Fruit fly (Drosophila melanogaster): ENCODE measurements around the gene Sid.

Gene Sid

DNA sequence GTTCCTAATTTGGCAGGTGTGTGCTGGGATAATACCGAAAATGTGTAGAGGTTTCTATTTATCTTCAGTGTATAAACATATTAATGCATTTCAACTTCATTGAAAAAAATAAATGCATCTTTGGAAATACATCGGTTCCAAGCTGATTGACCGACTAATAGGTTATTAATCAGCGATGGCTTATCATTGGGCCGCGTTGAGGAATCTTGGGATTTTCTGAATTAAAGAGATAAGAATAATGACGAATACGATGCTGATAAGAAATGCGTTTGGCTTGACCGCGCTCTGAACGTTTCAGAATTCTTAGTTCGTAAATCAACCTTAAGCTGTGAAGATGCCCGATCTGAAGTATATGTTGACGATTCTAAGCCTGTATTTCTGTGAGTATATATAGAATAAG is at the start of gene Sid:
Gene Sid (plus strand): TSS at position 301 of the 400 bp plus-strand sequence.
- no peak for TF ChIP-seq noc (tag; optimal IDR thresholded peaks at IDR 0.05)

DNA sequence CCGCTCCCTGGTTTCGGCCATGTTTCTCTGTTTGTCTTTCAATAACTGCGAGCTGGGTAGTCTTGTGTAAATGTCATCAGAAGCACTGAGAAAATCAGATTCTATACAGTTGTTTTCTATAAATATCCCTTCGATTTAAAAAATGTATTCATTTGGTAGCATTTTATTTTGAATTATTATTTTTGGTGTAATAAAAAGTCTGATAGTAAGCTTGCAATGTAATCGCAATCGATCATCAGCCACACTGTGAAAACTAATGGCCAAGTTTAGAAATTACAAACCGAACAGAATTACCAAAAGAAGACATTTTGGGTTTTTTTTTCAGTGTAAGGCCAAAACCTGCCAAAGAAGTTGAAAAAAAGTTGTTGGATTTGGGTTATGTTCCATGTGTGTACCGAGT is 49.7 kb upstream of the Sid start:
- no peak for TF ChIP-seq noc (tag; optimal IDR thresholded peaks at IDR 0.05)

DNA sequence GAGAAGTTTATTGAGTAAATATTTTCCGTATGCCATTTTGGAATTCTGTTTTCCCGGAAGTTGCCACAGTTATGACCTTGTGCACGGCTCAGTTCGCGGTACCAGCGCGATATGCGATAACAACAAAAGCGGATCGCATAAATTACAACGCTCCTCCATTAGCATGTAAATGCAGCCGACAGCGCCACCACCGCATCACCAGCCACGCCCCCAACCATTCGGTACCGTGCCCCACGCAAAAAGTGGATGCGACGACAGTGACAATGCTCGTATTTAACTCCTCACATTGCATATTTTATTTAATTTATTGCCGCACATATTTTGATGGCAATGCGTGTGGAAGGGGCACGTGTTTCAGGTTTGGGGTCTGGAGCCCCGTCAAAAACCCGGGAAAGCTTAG is 47.4 kb upstream of the Sid start:
- TF ChIP-seq noc (tag; optimal IDR thresholded peaks at IDR 0.05): no peak

DNA sequence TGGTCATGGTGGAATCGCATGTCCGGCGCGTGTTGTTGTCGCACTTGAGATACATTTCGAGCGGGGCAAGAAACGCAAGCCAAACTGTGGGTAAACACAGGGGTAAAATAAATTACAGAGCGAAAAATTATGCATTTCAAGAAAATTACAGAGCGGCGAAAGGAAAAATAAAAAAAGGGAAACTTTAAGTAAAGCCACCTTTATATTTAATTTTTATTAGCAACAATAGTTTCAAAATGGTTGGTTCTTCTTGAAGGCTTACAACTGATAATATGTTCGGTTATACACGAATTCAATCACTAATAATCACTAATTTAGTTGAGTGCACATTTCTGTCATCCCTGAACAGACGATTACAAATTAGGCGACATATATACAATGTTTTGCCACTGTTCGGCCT is 46.9 kb upstream of the Sid start:
- TF ChIP-seq noc (tag; optimal IDR thresholded peaks at IDR 0.05): no peak

DNA sequence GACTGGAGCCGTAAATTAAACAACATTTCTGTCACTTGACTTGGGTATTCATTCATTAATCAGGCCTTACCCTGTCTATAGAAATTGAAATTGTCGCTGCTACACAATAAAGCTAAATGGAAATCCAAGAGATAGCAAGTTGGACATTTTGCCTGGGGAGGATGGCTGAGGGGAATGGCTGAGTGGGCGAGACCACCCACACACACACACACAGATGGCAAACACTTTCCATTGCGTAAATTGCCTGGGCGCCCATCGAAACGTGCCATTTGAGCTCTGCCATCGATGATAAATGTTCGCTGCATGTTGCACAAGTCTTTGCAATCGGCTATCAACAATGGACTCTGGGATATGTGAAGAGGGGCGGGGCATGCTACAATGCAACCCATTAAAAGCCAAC is 43.2 kb upstream of the Sid start:
- no peak for TF ChIP-seq noc (tag; optimal IDR thresholded peaks at IDR 0.05)

DNA sequence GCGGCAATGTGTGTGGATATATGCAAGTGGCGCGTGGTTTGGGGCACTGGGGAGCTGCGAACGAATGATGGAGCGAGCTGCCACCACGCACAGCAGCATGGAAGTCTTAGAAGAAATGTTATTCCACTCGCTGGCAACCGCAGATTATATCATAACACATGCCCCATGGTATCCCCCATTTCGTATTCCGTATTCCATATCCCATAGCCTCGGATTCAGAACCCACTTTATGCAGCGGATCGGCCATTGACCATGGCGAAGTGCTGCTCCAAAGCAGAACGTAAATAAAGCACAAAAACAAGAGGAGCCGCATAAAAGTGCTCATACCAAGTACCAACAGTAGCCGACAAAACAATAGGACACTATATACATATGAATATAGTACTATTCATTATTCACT is 41.8 kb upstream of the Sid start:
- TF ChIP-seq noc (tag; optimal IDR thresholded peaks at IDR 0.05): no peak

DNA sequence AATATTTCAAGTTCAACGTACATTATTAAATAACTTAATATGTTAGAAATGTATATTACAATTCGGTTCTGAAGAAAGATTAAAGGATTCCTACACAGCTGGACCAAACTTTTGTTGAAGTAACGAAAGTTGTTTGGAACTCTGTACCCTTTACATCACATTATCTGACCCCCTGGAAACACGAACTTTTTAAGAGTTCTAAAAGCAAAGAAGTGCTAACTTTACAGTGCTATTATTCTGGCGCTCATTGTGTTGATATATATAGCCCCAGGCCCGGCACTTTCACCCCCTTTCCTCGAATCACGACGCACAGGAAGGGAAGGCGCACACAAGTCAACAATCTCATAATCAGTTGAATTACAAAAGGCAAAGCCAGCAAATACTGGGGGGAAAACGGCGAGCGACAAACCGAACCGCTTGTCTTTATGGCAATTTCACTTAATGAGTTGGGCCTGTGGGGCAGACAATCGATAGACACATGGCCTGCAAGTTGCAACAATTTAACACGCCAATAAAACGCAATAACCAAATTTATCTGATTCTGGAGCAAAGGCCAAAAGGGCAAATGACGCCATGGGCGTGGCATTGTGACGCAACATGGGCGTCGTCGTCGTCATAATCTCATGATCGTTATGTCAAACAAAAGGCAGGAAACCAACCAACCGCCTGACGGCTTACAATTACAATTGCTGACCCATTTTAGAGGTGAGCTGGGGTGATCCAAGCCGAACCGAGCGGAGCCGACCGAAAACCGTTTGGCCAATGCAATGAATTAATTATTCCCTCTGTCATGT is 41.1 kb upstream of the Sid start:
- TF ChIP-seq noc (tag; optimal IDR thresholded peaks at IDR 0.05): no peak

DNA sequence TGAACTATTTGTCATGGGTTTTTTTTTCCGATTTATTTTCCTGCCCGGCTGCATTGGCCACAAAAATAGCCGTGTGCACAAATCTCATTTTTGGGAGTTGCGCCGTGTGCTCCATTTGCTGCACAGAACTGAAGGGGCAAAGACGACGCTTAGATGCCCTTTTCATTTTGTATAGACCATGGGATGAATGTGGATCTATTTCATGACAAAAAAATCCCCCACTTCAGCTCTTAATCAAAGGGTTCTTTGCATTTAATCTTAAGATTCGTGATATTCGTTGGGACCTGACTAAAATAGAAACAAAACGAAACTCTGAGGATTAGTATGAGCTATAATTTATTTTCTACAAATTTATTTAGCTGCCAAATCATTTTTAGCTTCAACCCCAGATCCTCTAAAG is 40.4 kb upstream of the Sid start:
- TF ChIP-seq noc (tag; optimal IDR thresholded peaks at IDR 0.05): no peak

DNA sequence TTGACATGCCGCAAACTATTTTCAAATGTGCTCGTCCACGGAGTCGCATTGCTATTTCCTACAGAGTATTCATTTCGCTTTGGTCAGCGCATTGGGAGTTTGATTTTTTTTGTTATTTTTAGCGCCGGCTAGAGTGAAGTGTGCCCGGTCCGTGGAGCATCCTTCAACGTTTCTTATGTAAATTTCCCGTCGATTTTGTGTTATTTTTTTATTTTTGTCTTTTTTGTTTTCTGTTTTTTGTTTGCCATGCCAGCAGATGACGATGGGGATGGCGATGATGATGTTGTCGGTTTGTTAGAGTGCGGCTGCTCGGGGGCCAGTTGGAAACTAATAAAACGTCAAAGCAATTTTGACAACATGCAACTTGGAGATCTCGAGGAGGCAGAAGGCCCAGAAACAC is 39.6 kb upstream of the Sid start:
- no peak for TF ChIP-seq noc (tag; optimal IDR thresholded peaks at IDR 0.05)

DNA sequence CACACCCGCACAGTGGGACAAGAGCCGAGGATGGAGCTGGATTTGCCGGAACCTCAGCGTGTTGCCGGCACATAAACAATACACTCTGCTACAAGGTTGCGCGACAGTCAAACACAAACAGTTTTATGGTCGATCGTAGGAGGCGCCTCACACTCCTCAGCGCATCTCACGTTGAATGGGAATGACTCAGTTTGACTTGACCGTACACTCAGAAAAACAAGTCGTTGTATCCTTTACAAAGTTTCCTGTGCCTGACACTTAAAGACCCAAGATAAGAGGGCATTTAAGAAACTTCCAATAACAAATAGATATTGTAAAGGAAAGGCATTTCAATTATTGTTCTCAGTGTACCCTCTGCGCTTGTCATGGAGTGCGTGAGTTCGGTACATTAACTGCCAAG is 38.8 kb upstream of the Sid start:
- no peak for TF ChIP-seq noc (tag; optimal IDR thresholded peaks at IDR 0.05)

DNA sequence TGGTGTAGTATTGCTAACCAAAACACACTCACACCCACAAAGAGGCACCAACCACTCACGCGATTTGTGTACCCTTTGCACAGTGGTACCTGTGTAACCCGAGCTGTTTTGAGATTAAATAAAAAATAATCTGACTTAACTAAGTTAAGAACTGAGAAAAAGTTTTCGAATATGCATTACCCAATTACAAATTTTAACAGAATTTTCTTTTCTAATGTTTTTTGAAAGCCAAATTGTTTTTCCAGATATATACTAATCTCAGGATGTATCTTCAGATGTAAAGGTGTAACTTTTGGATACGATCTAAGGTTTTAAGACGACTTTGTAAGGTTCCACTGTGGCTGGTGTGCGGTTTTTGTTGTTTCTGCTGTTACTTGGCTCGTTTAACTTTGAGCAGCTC is 36.8 kb upstream of the Sid start:
- no peak for TF ChIP-seq noc (tag; optimal IDR thresholded peaks at IDR 0.05)

DNA sequence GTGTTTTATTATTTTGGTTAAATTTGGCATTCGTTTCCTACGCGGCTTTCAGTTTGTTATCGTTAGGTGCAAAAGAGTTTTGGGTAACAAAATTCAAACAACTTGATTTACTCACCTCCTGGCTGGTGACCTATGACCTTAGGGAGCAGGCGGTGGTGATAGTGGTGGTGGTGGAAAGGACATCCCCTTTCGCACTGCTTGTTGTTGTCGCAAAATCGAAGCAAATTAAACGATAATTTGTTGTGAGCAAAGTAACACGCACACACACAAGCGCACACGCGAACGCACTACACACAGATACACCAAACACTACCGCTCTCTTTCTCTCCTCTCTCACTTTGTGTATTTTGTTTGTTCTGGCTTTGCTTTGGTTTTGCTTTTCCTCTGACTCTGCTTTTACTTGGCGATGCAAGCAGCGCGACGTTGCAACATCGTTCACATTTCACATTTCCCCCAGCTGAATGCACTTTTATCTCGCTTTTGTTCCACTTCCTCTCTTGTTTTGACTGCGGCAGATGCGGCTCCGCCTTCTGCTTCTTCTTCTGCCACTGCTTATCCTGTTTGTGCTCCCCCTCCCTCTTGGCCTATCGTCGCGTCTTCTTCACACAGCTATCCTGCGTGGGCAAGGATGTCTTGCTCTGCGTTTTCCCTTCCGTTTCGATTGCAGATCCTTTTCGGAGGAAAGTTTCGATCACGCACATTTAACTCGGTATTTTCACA is 36.1 kb upstream of the Sid start:
- no peak for TF ChIP-seq noc (tag; optimal IDR thresholded peaks at IDR 0.05)

DNA sequence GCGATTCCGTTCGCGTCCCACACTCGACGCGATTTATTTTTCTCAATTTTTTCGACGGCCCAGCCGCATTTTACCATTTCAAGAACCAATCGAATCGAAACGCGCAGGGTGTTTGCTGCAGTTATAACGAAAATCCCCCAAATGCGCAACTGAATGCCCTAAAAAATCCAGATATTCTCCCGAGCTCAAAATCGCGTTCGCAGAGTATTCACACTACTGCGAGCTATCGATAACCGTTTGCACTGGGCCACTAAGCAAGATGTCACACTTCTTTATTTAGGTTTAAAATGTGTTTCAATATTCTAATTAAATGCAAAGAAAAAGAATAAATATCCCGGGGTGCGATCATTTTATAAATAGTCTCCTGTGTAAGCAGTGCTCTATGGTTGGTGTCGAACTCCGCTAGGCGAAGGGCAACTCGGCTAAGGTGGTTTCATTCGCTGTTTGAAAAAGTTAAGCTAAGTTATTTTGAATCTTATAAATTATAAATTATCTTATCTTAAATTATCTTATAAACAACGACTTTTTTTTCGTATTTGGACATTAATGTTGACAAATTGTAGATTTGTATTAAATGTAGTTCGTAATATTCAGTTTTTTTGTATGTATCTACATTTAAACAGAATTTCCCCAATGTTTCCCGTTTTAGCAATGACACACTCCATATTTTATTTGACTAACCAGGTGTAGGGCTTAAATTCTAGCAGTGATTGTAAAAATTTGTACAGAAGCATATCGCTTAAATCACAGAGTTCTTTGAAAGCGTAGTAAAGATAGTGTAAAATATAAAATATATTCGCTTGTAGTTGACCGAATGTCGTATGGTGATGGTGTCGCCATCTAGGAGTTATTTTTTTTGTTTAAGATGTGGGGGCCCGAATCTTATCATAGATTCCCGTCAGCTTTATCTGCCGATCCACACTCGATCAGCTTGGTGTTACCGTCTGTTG is 35.2 kb upstream of the Sid start, which contains the start of gene CG10011:
Gene CG10011 (minus strand): TSS at position 119 of the 950 bp plus-strand sequence.
- TF ChIP-seq noc (tag; optimal IDR thresholded peaks at IDR 0.05): no peak

DNA sequence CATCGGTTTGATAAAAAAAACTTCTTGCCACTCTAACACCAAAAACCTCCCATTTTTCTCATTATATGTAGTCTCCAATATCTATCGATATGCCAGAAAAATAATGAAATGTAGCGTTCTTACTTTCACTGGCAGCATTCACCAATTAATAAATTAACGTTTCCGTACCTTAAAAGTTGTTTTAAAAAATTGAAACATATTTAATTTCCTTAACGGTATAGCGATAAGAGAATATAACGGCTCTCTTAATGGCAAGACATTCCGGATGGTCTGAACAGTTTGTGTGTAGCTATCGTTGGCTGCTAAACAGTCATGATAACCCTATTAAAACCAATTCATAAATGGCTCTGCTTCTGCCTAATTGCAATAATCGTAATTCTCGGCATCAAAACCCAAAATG is 34.4 kb upstream of the Sid start, which contains the start of gene CG9988:
Gene CG9988 (plus strand): TSS at position 301 of the 400 bp plus-strand sequence.
- TF ChIP-seq noc (tag; optimal IDR thresholded peaks at IDR 0.05): no peak

DNA sequence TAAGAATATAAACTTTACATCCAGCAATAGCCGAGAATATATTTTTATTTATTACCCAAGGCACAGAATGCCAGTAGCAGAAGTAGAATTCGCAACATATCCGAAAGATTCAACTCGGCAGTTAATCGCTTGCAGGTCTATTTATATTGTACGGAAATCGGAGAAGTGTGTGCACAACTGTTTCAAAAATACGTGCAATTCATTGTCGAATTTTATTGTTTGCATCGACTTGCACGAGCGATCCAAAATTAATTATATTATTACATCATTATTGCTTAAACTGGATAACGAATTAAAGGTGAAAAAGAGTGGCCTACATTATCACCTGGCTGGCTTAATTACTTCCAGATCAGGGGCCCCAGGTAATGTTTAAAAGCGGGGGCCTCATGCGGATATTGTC is 27.7 kb upstream of the Sid start, which contains the start of gene CG14062:
Gene CG14062 (minus strand): TSS at position 101 of the 400 bp plus-strand sequence.
- TF ChIP-seq noc (tag; optimal IDR thresholded peaks at IDR 0.05): no peak

DNA sequence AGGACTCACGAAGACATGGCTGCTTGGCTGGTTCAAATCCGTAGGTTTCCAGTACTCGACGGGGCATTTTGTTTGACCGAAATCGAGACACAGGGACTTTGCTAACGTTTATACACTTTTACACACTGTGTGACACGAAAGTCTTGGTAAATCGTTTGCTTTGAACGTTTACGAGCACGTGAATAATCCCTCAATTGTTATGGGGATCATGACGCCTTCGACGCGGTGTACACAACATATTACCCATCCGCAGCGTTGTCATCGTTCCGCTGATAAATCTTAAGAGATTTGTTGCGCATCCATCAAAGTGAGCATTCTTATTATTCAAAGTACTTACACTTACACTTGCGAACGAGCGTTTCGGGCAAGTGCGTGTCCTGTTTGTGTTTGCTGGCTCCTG is 20.1 kb upstream of the Sid start, which contains the start of gene CG31050:
Gene CG31050 (minus strand): TSS at position 101 of the 400 bp plus-strand sequence.
- TF ChIP-seq noc (tag; optimal IDR thresholded peaks at IDR 0.05): no peak
